Fruit fly (Drosophila melanogaster) whole organism, embryonic: ENCODE results near the gene CG43702.

Source experiments
- ATbp ChIP-seq: fragments of 200-800 bp; sonication (Bioruptor generic); optimal IDR thresholded peaks from 2 replicates; lab custom pipeline; 2017; ENCODE audit warnings: missing biosample characterization, mild to moderate bottlenecking, missing genetic modification characterization, missing genetic modification reagents
- Ada2b ChIP-seq: fragments of 200-800 bp; sonication (Bioruptor generic); IDR thresholded peaks from 2 replicates; pipeline ENCODE4 v1.3.6; 2022; ENCODE audit warnings: missing biosample characterization, missing genetic modification characterization
- CG1024 ChIP-seq: fragments of 200-800 bp; sonication (Bioruptor generic); IDR thresholded peaks from 2 replicates; pipeline ENCODE4 v1.3.6; 2022; ENCODE audit warnings: missing biosample characterization, missing genetic modification characterization
- CG10274 ChIP-seq: fragments of 200-800 bp; sonication (Bioruptor generic); optimal IDR thresholded peaks from 3 replicates; lab custom pipeline; 2017; ENCODE audit warnings: missing biosample characterization, mild to moderate bottlenecking, missing genetic modification characterization
- CG10654 ChIP-seq: fragments of 200-800 bp; sonication (Bioruptor generic); optimal IDR thresholded peaks from 2 replicates; lab custom pipeline; 2016; ENCODE audit warnings: missing biosample characterization, missing genetic modification characterization
- CG14441 ChIP-seq: fragments of 200-800 bp; sonication (Bioruptor generic); IDR thresholded peaks from 2 replicates; pipeline ENCODE4 v1.3.6; 2022; ENCODE audit warnings: missing biosample characterization, missing genetic modification characterization
- CG15479 ChIP-seq: fragments of 200-800 bp; sonication (Bioruptor generic); optimal IDR thresholded peaks from 3 replicates; lab custom pipeline; 2019; ENCODE audit warnings: missing biosample characterization, mild to moderate bottlenecking, missing genetic modification characterization, moderate library complexity
- CG15514 ChIP-seq: fragments of 200-800 bp; sonication (Bioruptor generic); optimal IDR thresholded peaks from 3 replicates; lab custom pipeline; 2017; ENCODE audit warnings: missing biosample characterization, missing genetic modification characterization, mild to moderate bottlenecking, moderate library complexity, missing genetic modification reagents
- CG15696 ChIP-seq: fragments of 200-800 bp; sonication (Bioruptor generic); optimal IDR thresholded peaks from 2 replicates; lab custom pipeline; 2019; ENCODE audit warnings: missing biosample characterization, mild to moderate bottlenecking, missing genetic modification characterization, moderate library complexity
- CG16813 ChIP-seq: fragments of 200-800 bp; sonication (Bioruptor generic); IDR thresholded peaks from 3 replicates; pipeline ENCODE4 v1.3.6; 2022; ENCODE audit warnings: missing biosample characterization, missing genetic modification characterization; ENCODE audit not compliant: partially characterized antibody
- CG16863 ChIP-seq: fragments of 200-800 bp; sonication (Bioruptor generic); optimal IDR thresholded peaks from 3 replicates; lab custom pipeline; 2016; ENCODE audit warnings: missing biosample characterization, missing genetic modification characterization
- CG17359 ChIP-seq: fragments of 200-800 bp; sonication (Bioruptor generic); optimal IDR thresholded peaks from 3 replicates; lab custom pipeline; 2018; ENCODE audit warnings: missing biosample characterization, mild to moderate bottlenecking, missing genetic modification characterization, moderate library complexity
- CG17361 ChIP-seq: fragments of 200-800 bp; sonication (Bioruptor generic); IDR thresholded peaks from 3 replicates; pipeline ENCODE4 v1.3.6; 2022; ENCODE audit warnings: missing biosample characterization, missing genetic modification characterization
- CG18619 ChIP-seq: fragments of 200-800 bp; sonication (Bioruptor generic); optimal IDR thresholded peaks from 3 replicates; lab custom pipeline; 2017; ENCODE audit warnings: missing biosample characterization, mild to moderate bottlenecking, missing genetic modification characterization
- CG31365 ChIP-seq: fragments of 200-800 bp; sonication (Bioruptor generic); optimal IDR thresholded peaks from 2 replicates; lab custom pipeline; 2018; ENCODE audit warnings: missing biosample characterization, mild to moderate bottlenecking, missing genetic modification characterization
- CG31388 ChIP-seq: fragments of 200-800 bp; sonication (Bioruptor generic); optimal IDR thresholded peaks from 2 replicates; lab custom pipeline; 2016; ENCODE audit warnings: missing biosample characterization, missing genetic modification characterization
- CG34422 ChIP-seq: fragments of 200-800 bp; sonication (Bioruptor generic); IDR thresholded peaks from 3 replicates; pipeline ENCODE4 v1.3.6; 2022; ENCODE audit warnings: missing biosample characterization, missing genetic modification characterization
- CG4328 ChIP-seq: fragments of 200-800 bp; sonication (Bioruptor generic); optimal IDR thresholded peaks from 3 replicates; lab custom pipeline; 2017; ENCODE audit warnings: missing biosample characterization, missing genetic modification reagents, missing genetic modification characterization
- CG6791 ChIP-seq: fragments of 200-800 bp; sonication (Bioruptor generic); IDR thresholded peaks from 3 replicates; pipeline ENCODE4 v1.3.6; 2022; ENCODE audit warnings: missing biosample characterization, missing genetic modification characterization; ENCODE audit not compliant: partially characterized antibody
- CG7271 ChIP-seq: fragments of 200-800 bp; sonication (Bioruptor generic); optimal IDR thresholded peaks from 2 replicates; lab custom pipeline; 2018; ENCODE audit warnings: missing biosample characterization, mild to moderate bottlenecking, missing genetic modification characterization, moderate library complexity
- CG8359 ChIP-seq: fragments of 200-800 bp; sonication (Bioruptor generic); optimal IDR thresholded peaks from 2 replicates; lab custom pipeline; 2017; ENCODE audit warnings: missing biosample characterization, mild to moderate bottlenecking, missing genetic modification characterization, borderline replicate concordance
- CG9437 ChIP-seq: fragments of 200-800 bp; sonication (Bioruptor generic); optimal IDR thresholded peaks from 2 replicates; lab custom pipeline; 2018; ENCODE audit warnings: missing biosample characterization, mild to moderate bottlenecking, missing genetic modification characterization
- Chrac-16 ChIP-seq: fragments of 200-800 bp; sonication (Bioruptor generic); optimal IDR thresholded peaks from 3 replicates; lab custom pipeline; 2016; ENCODE audit warnings: missing biosample characterization, missing genetic modification characterization
- CkIIα-i1 ChIP-seq: fragments of 200-800 bp; sonication (Bioruptor generic); IDR thresholded peaks from 2 replicates; pipeline ENCODE4 v1.3.6; 2022; ENCODE audit warnings: missing biosample characterization, missing genetic modification characterization
- D19B ChIP-seq: fragments of 200-800 bp; sonication (Bioruptor generic); optimal IDR thresholded peaks from 2 replicates; lab custom pipeline; 2017; ENCODE audit warnings: missing biosample characterization, mild to moderate bottlenecking, missing genetic modification characterization
- E2f1 ChIP-seq: fragments of 200-800 bp; sonication (Bioruptor generic); IDR thresholded peaks from 2 replicates; pipeline ENCODE4 v1.3.6; 2022; ENCODE audit warnings: missing biosample characterization, missing genetic modification characterization
- GATAe ChIP-seq: fragments of 200-800 bp; sonication (Bioruptor generic); conservative IDR thresholded peaks from 2 replicates; pipeline ENCODE4 v1.3.6; 2022; ENCODE audit warnings: missing biosample characterization, missing genetic modification characterization
- H2.0 ChIP-seq: fragments of 200-800 bp; sonication (Bioruptor generic); IDR thresholded peaks from 2 replicates; pipeline ENCODE4 v1.3.6; 2022; ENCODE audit warnings: missing biosample characterization, missing genetic modification characterization
- Hr3 ChIP-seq: fragments of 200-800 bp; sonication (Bioruptor generic); optimal IDR thresholded peaks from 3 replicates; lab custom pipeline; 2016; ENCODE audit warnings: missing biosample characterization, missing genetic modification characterization
- Meics ChIP-seq: fragments of 200-800 bp; sonication (Bioruptor generic); optimal IDR thresholded peaks from 2 replicates; lab custom pipeline; 2017; ENCODE audit warnings: missing biosample characterization, mild to moderate bottlenecking, missing genetic modification characterization
- NC2β ChIP-seq: fragments of 200-800 bp; sonication (Bioruptor generic); optimal IDR thresholded peaks from 2 replicates; lab custom pipeline; 2016; ENCODE audit warnings: missing biosample characterization, missing genetic modification characterization
- NFAT ChIP-seq: fragments of 200-800 bp; sonication (Bioruptor generic); IDR thresholded peaks from 2 replicates; pipeline ENCODE4 v1.3.6; 2022; ENCODE audit warnings: missing biosample characterization, missing genetic modification characterization
- NK7.1 ChIP-seq: fragments of 200-800 bp; sonication (Bioruptor generic); optimal IDR thresholded peaks from 3 replicates; lab custom pipeline; 2016; ENCODE audit warnings: missing biosample characterization, missing genetic modification characterization
- Rfx ChIP-seq: fragments of 200-800 bp; sonication (Bioruptor generic); IDR thresholded peaks from 2 replicates; pipeline ENCODE4 v1.3.6; 2022; ENCODE audit warnings: missing biosample characterization, missing genetic modification characterization
- abd-A ChIP-seq: fragments of 200-800 bp; sonication (Bioruptor generic); optimal IDR thresholded peaks from 3 replicates; lab custom pipeline; 2019; ENCODE audit warnings: missing biosample characterization, mild to moderate bottlenecking, missing genetic modification characterization, moderate library complexity
- chif ChIP-seq, 2 experiments: fragments of 200-800 bp; sonication (Bioruptor generic); optimal IDR thresholded peaks; 3 replicates each; lab custom pipeline; 2016; ENCODE audit warnings: missing biosample characterization in 2 of 2, missing genetic modification characterization in 2 of 2
- grn ChIP-seq: fragments of 200-800 bp; sonication (Bioruptor generic); optimal IDR thresholded peaks from 3 replicates; lab custom pipeline; 2017; ENCODE audit warnings: missing biosample characterization, missing genetic modification characterization
- gro ChIP-seq: fragments of 200-800 bp; sonication (Bioruptor generic); optimal IDR thresholded peaks from 2 replicates; lab custom pipeline; 2016; ENCODE audit warnings: missing biosample characterization, missing genetic modification characterization
- hb ChIP-seq: fragments of 200-800 bp; sonication (Bioruptor generic); IDR thresholded peaks from 3 replicates; pipeline ENCODE4 v1.3.6; 2022; ENCODE audit warnings: missing biosample characterization, missing genetic modification characterization; ENCODE audit not compliant: partially characterized antibody
- jumu ChIP-seq: fragments of 200-800 bp; sonication (Bioruptor generic); optimal IDR thresholded peaks from 3 replicates; lab custom pipeline; 2016; ENCODE audit warnings: missing biosample characterization, missing genetic modification characterization
- lov ChIP-seq, 2 experiments: fragments of 200-800 bp in 1 of 2; fragments of >200 bp in 1 of 2; sonication (Bioruptor generic) in 1 of 2; IDR thresholded peaks in 1 of 2; optimal IDR thresholded peaks in 1 of 2; 2 replicates in 1 of 2; 3 replicates in 1 of 2; pipeline versions ENCODE4 v1.3.6 to Lab custom; 2017 to 2022; ENCODE audit warnings: missing biosample characterization in 1 of 2, missing genetic modification characterization in 1 of 2
- nau ChIP-seq: fragments of 200-800 bp; sonication (Bioruptor generic); optimal IDR thresholded peaks from 3 replicates; lab custom pipeline; 2017; ENCODE audit warnings: missing biosample characterization, mild to moderate bottlenecking, missing genetic modification characterization, missing genetic modification reagents
- oc ChIP-seq: fragments of 200-800 bp; sonication (Bioruptor generic); optimal IDR thresholded peaks from 2 replicates; lab custom pipeline; 2018; ENCODE audit warnings: missing biosample characterization, mild to moderate bottlenecking, missing genetic modification characterization, moderate library complexity
- scrt ChIP-seq: fragments of 200-800 bp; sonication (Bioruptor generic); optimal IDR thresholded peaks from 2 replicates; lab custom pipeline; 2018; ENCODE audit warnings: missing biosample characterization, mild to moderate bottlenecking, missing genetic modification characterization, moderate library complexity
- tio ChIP-seq: fragments of 200-800 bp; sonication (Bioruptor generic); optimal IDR thresholded peaks from 2 replicates; lab custom pipeline; 2017; ENCODE audit warnings: missing biosample characterization, missing genetic modification characterization, inconsistent platforms
- unpg ChIP-seq: fragments of 200-800 bp; sonication (Bioruptor generic); optimal IDR thresholded peaks from 3 replicates; lab custom pipeline; 2018; ENCODE audit warnings: missing biosample characterization, mild to moderate bottlenecking, missing genetic modification characterization, moderate library complexity
- wek ChIP-seq: fragments of 200-800 bp; sonication (Bioruptor generic); optimal IDR thresholded peaks from 3 replicates; lab custom pipeline; 2018; ENCODE audit warnings: missing biosample characterization, mild to moderate bottlenecking, missing genetic modification characterization, moderate library complexity
- zen2 ChIP-seq: fragments of 200-800 bp; sonication (Bioruptor generic); IDR thresholded peaks from 3 replicates; pipeline ENCODE4 v1.3.6; 2022; ENCODE audit warnings: missing biosample characterization, missing genetic modification characterization; ENCODE audit not compliant: partially characterized antibody

CG43702 gene

dm6 chr3L:21285639-21286338 is 12.7 kb upstream of the CG43702 start, which contains the start of the genes CG12974 and pzg (continued):
- TF ChIP-seq H2.0 (GFP tag; lab: Robert Waterston, UW) (peak; percentile 73; the same call in 1 of the 2 replicates), CG31388 (GFP tag; lab: Kevin White, UChicago) (peak; percentile 5), CG7271 (tag; lab: Kevin White, UChicago) (peak; percentile 64), nau (no peak), CG1024 (GFP tag; lab: Robert Waterston, UW) (no peak), CG31365 (tag; lab: Kevin White, UChicago) (no peak), NC2β (GFP tag; lab: Kevin White, UChicago) (peak; percentile 80), D19B (GFP tag; lab: Kevin White, UChicago) (peak; percentile 42), CG14441 (peak; percentile 70), gro (GFP tag; lab: Kevin White, UChicago) (peak; percentile 7), zen2 (no peak), CG15479 (GFP tag; lab: Kevin White, UChicago) (peak; percentile 29), tio (GFP tag; lab: Kevin White, UChicago) (no peak), CG18619 (peak; percentile 82), ATbp (GFP tag; lab: Kevin White, UChicago) (peak; percentile 55), E2f1 (GFP tag; lab: Robert Waterston, UW) (peak; percentile 82), CG9437 (peak; percentile 94), Hr3 (peak; percentile 88), oc (no peak), CG10654 (peak; percentile 67), CG8359 (GFP tag; lab: Kevin White, UChicago) (no peak), CG15696 (peak; percentile 94), CkIIα-i1 (no peak), CG34422 (GFP tag; lab: Robert Waterston, UW) (peak; percentile 91), unpg (peak; percentile 74), abd-A (tag; lab: Kevin White, UChicago) (peak; percentile 63), grn (GFP tag; lab: Kevin White, UChicago) (no peak), hb (GFP tag; lab: Robert Waterston, UW) (peak; percentile 87), Meics (GFP tag; lab: Kevin White, UChicago) (peak; percentile 84), CG15514 (GFP tag; lab: Kevin White, UChicago) (peak; percentile 65), wek (GFP tag; lab: Kevin White, UChicago) (peak; percentile 19), Chrac-16 (GFP tag; lab: Kevin White, UChicago) (peak; percentile 73), CG16863 (GFP tag; lab: Kevin White, UChicago) (peak; percentile 62), CG4328 (GFP tag; lab: Kevin White, UChicago) (peak; percentile 84), NK7.1 (GFP tag; lab: Kevin White, UChicago) (peak; percentile 1), CG17359 (tag; lab: Kevin White, UChicago) (peak; percentile 54), lov (optimal IDR thresholded peaks at IDR 0.05; lab: Kevin White, UChicago) (no peak), lov (GFP tag; IDR thresholded peaks at IDR 0.05; lab: Robert Waterston, UW) (peak; percentile 81; the same call in 2 of the 3 replicates), Ada2b (GFP tag; lab: Robert Waterston, UW) (peak; percentile 78), scrt (GFP tag; lab: Kevin White, UChicago) (peak; percentile 45), jumu (GFP tag; lab: Kevin White, UChicago) (peak; percentile 68), NFAT (GFP tag; lab: Robert Waterston, UW) (peak; percentile 58), Rfx (GFP tag; lab: Robert Waterston, UW) (peak; percentile 92), GATAe (GFP tag; lab: Robert Waterston, UW) (no peak), CG16813 (GFP tag; lab: Robert Waterston, UW) (peak; percentile 77), CG17361 (peak; percentile 85), chif (GFP tag; optimal IDR thresholded peaks at IDR 0.05; lab: Kevin White, UChicago) (peak; percentile 71 to 84), CG6791 (GFP tag; lab: Robert Waterston, UW) (peak; percentile 67; the same call in 2 of the 3 replicates), CG10274 (GFP tag; lab: Kevin White, UChicago) (peak; percentile 41)
